Fruit fly (Drosophila melanogaster): ENCODE data around the gene Gr64b.

Gene Gr64b

dm6 chr3L:4070221-4070995 lies 42.0 kb downstream of the Gr64b start:
- TF ChIP-seq CG8478 (optimal IDR thresholded peaks at IDR 0.05) (no peak), CTCF (optimal IDR thresholded peaks at IDR 0.05) (no peak)

- TF ChIP-seq CG8478 (optimal IDR thresholded peaks at IDR 0.05) (no peak), CTCF (optimal IDR thresholded peaks at IDR 0.05) (no peak)
Measured at dm6 chr3L:4070996-4071379, 42.6 kb downstream of the Gr64b start.

- no peak for TF ChIP-seq CTCF (optimal IDR thresholded peaks at IDR 0.05)
- TF ChIP-seq CG8478 (optimal IDR thresholded peaks at IDR 0.05): no peak
Measured at dm6 chr3L:4071561-4072049, 43.2 kb downstream of the Gr64b start, which contains the start of gene wit. TSS of gene wit (minus strand) at chr3L:4071717.

- TF ChIP-seq CG8478 (optimal IDR thresholded peaks at IDR 0.05): no peak
- TF ChIP-seq CTCF (optimal IDR thresholded peaks at IDR 0.05): peak; percentile 74 to 76
Measured at dm6 chr3L:4072717-4073116, 44.3 kb downstream of the Gr64b start.

DNA sequence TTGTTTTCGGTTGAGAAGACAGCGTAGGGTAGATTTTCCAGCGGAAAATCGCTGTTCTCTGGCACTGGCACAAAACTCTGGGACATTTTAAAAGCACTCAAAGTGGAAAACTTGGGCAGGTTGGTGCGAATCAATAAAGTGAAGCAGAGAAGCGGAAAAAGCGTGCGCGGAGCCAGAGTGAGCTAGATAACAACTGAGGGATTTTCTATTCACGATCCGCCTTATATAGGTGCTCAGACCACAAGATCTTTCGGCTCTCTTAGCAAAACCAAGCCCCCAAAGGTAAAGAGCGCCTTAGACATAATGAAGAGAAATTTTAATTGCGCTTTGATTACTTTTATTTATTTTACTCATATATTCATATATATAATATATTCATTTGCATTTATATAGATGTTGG lies 45.4 kb downstream of the Gr64b start, which contains the start of gene Faa:
Gene Faa (minus strand): TSS at position 200 of the 400 bp plus-strand sequence.
- TF ChIP-seq CTCF (optimal IDR thresholded peaks at IDR 0.05) (no peak), CG8478 (optimal IDR thresholded peaks at IDR 0.05) (no peak)

- TF ChIP-seq CG8478 (optimal IDR thresholded peaks at IDR 0.05) (no peak), CTCF (optimal IDR thresholded peaks at IDR 0.05) (no peak)
Measured at dm6 chr3L:4076907-4077306, 48.5 kb downstream of the Gr64b start.

- TF ChIP-seq CG8478 (optimal IDR thresholded peaks at IDR 0.05) (no peak), CTCF (optimal IDR thresholded peaks at IDR 0.05) (no peak)
Measured at dm6 chr3L:4080278-4080677, 51.9 kb downstream of the Gr64b start.

DNA sequence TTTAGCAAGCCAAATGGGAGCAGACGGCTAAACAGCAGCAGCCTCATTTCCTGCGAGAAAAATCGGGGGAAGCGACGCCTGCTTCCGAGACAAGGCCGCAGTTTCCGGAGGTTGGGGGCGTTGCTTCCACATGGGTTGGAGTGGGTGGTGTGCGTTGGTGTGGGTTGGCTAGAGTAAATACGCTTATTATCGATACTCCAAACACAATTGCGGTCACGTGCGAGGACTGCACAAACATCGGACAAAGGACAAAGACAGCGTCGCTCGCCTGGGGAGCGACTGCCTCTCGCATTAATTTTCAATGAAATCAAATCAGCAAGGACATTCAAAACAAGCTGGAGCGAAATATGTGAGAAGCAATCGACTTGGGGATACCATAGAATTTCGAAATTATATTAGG lies 52.8 kb downstream of the Gr64b start:
- no peak for TF ChIP-seq CTCF (optimal IDR thresholded peaks at IDR 0.05)
- TF ChIP-seq CG8478 (optimal IDR thresholded peaks at IDR 0.05): no peak
